Worm (Caenorhabditis elegans) whole organism, L1 larva: ENCODE data around the gene ZK632.11.
A peak's percentile ranks its signal among the peaks of the same experiment; 100 is the strongest.

ENCODE experiments used
- C04F5.9 ChIP-seq: sonication (generic microtip); optimal IDR thresholded peaks from 2 replicates; lab custom pipeline; 2016; ENCODE audit warnings: missing genetic modification characterization, missing compliant biosample characterization
- C16A3.4 ChIP-seq: fragments of 150-350 bp; optimal IDR thresholded peaks from 2 replicates; lab custom pipeline; 2014; ENCODE audit warnings: missing biosample characterization, missing genetic modification characterization
- Y116A8C.19 ChIP-seq: sonication (generic microtip); optimal IDR thresholded peaks from 2 replicates; lab custom pipeline; 2016; ENCODE audit warnings: missing compliant biosample characterization, missing genetic modification characterization, borderline replicate concordance
- aly-2 ChIP-seq: fragments of 150-350 bp; optimal IDR thresholded peaks from 2 replicates; lab custom pipeline; 2014; ENCODE audit warnings: missing biosample characterization, missing genetic modification characterization
- ceh-63 ChIP-seq: fragments of 200-800 bp; sonication (Bioruptor generic); optimal IDR thresholded peaks from 2 replicates; lab custom pipeline; 2018; ENCODE audit warnings: mild to moderate bottlenecking, missing genetic modification characterization, missing compliant biosample characterization
- ceh-8 ChIP-seq: fragments of 200-800 bp; sonication (Bioruptor generic); optimal IDR thresholded peaks from 2 replicates; lab custom pipeline; 2018; ENCODE audit warnings: mild to moderate bottlenecking, missing genetic modification characterization, moderate library complexity, missing compliant biosample characterization
- ceh-82 ChIP-seq, 3 experiments: fragments of 150-350 bp in 1 of 3; sonication (generic microtip) in 2 of 3; optimal IDR thresholded peaks; 2 replicates each; lab custom pipeline; 2014 to 2017; ENCODE audit warnings: missing biosample characterization in 3 of 3, missing genetic modification characterization in 3 of 3
- ceh-88 ChIP-seq: fragments of 200-800 bp; sonication (Bioruptor generic); IDR thresholded peaks from 2 replicates; pipeline ENCODE4 v1.3.6; 2022; ENCODE audit warnings: missing genetic modification characterization, missing compliant biosample characterization
- ceh-90 ChIP-seq: sonication (generic microtip); optimal IDR thresholded peaks from 2 replicates; lab custom pipeline; 2016; ENCODE audit warnings: missing genetic modification characterization, missing compliant biosample characterization
- ces-1 ChIP-seq: fragments of 150-350 bp; optimal IDR thresholded peaks from 2 replicates; lab custom pipeline; 2014; ENCODE audit warnings: missing biosample characterization, missing genetic modification reagents, missing genetic modification characterization
- dpl-1 ChIP-seq, 3 experiments: fragments of 150-350 bp in 2 of 3; sonication (generic microtip) in 1 of 3; optimal IDR thresholded peaks; 2 replicates each; lab custom pipeline; 2014 to 2017; ENCODE audit warnings: missing biosample characterization in 3 of 3, missing genetic modification characterization in 3 of 3, missing genetic modification reagents in 3 of 3
- dsc-1 ChIP-seq: sonication (generic microtip); optimal IDR thresholded peaks from 2 replicates; lab custom pipeline; 2016; ENCODE audit warnings: mild to moderate bottlenecking, missing genetic modification characterization, missing compliant biosample characterization
- egl-27 ChIP-seq, 2 experiments: fragments of 150-350 bp in 1 of 2; sonication (generic microtip); optimal IDR thresholded peaks; 3 replicates each; lab custom pipeline; 2017 to 2018; ENCODE audit warnings: missing biosample characterization in 2 of 2, missing genetic modification characterization in 2 of 2, missing genetic modification reagents in 2 of 2
- elt-2 ChIP-seq: sonication (generic microtip); optimal IDR thresholded peaks from 2 replicates; lab custom pipeline; 2016; ENCODE audit warnings: missing genetic modification characterization, mild to moderate bottlenecking, inconsistent platforms, missing compliant biosample characterization, missing genetic modification reagents
- elt-3 ChIP-seq, 6 experiments: fragments of 150-350 bp in 1 of 6; sonication (generic microtip); optimal IDR thresholded peaks; 2 replicates each; lab custom pipeline; 2017 to 2018; ENCODE audit warnings: missing biosample characterization in 6 of 6, missing genetic modification characterization in 6 of 6, inconsistent platforms in 1 of 6
- ets-5 ChIP-seq: fragments of 200-800 bp; sonication (Bioruptor generic); IDR thresholded peaks from 2 replicates; pipeline ENCODE4 v1.3.6; 2022; ENCODE audit warnings: missing genetic modification characterization, missing compliant biosample characterization
- fkh-10 ChIP-seq: sonication (generic microtip); optimal IDR thresholded peaks from 2 replicates; lab custom pipeline; 2017; ENCODE audit warnings: missing biosample characterization, missing genetic modification reagents, missing genetic modification characterization
- fkh-8 ChIP-seq: sonication (generic microtip); optimal IDR thresholded peaks from 2 replicates; lab custom pipeline; 2016; ENCODE audit warnings: mild to moderate bottlenecking, missing genetic modification characterization, missing compliant biosample characterization
- grh-1 ChIP-seq: fragments of 200-800 bp; sonication (Bioruptor generic); IDR thresholded peaks from 2 replicates; pipeline ENCODE4 v1.3.6; 2022; ENCODE audit warnings: missing genetic modification reagents, missing genetic modification characterization, missing compliant biosample characterization
- hlh-17 ChIP-seq: fragments of 200-800 bp; sonication (Bioruptor generic); optimal IDR thresholded peaks from 2 replicates; lab custom pipeline; 2018; ENCODE audit warnings: missing genetic modification characterization, mild to moderate bottlenecking, missing compliant biosample characterization, moderate library complexity, borderline replicate concordance
- hpl-2 ChIP-seq: fragments of 150-350 bp; optimal IDR thresholded peaks from 2 replicates; lab custom pipeline; 2014; ENCODE audit warnings: missing biosample characterization, missing genetic modification reagents, missing genetic modification characterization
- irx-1 ChIP-seq: sonication (generic microtip); optimal IDR thresholded peaks from 2 replicates; lab custom pipeline; 2016; ENCODE audit warnings: missing genetic modification characterization, missing compliant biosample characterization
- isw-1 ChIP-seq: fragments of 200-800 bp; sonication (Bioruptor generic); IDR thresholded peaks from 2 replicates; pipeline ENCODE4 v1.3.6; 2022; ENCODE audit warnings: missing genetic modification characterization, missing compliant biosample characterization
- lin-13 ChIP-seq: fragments of 150-350 bp; optimal IDR thresholded peaks from 2 replicates; lab custom pipeline; 2014; ENCODE audit warnings: missing biosample characterization, missing genetic modification reagents, missing genetic modification characterization
- lin-14 ChIP-seq: fragments of 200-800 bp; sonication (Bioruptor generic); optimal IDR thresholded peaks from 2 replicates; lab custom pipeline; 2018; ENCODE audit warnings: mild to moderate bottlenecking, missing genetic modification characterization, moderate library complexity, missing compliant biosample characterization
- lin-35 ChIP-seq, 2 experiments: fragments of 150-350 bp; optimal IDR thresholded peaks; 2 replicates each; lab custom pipeline; 2014; ENCODE audit warnings: missing biosample characterization in 2 of 2, missing genetic modification characterization in 2 of 2, missing genetic modification reagents in 2 of 2
- lsy-2 ChIP-seq, 2 experiments: fragments of 150-350 bp; optimal IDR thresholded peaks; 2 replicates each; lab custom pipeline; 2014; ENCODE audit warnings: missing biosample characterization in 2 of 2, missing genetic modification characterization in 2 of 2
- mdl-1 ChIP-seq, 2 experiments: fragments of 150-350 bp; optimal IDR thresholded peaks; 2 replicates each; lab custom pipeline; 2014 to 2017; ENCODE audit warnings: missing biosample characterization in 2 of 2, missing genetic modification characterization in 2 of 2, inconsistent platforms in 1 of 2
- mef-2 ChIP-seq: fragments of 150-350 bp; optimal IDR thresholded peaks from 2 replicates; lab custom pipeline; 2014; ENCODE audit warnings: missing biosample characterization, missing genetic modification characterization
- nhr-11 ChIP-seq: fragments of 150-350 bp; optimal IDR thresholded peaks from 2 replicates; lab custom pipeline; 2014; ENCODE audit warnings: missing biosample characterization, missing genetic modification characterization
- nhr-12 ChIP-seq: sonication (generic microtip); optimal IDR thresholded peaks from 2 replicates; lab custom pipeline; 2017; ENCODE audit warnings: missing biosample characterization, missing genetic modification characterization
- nhr-28 ChIP-seq: fragments of 150-350 bp; optimal IDR thresholded peaks from 2 replicates; lab custom pipeline; 2014; ENCODE audit warnings: missing biosample characterization, missing genetic modification characterization
- nhr-47 ChIP-seq: sonication (generic microtip); optimal IDR thresholded peaks from 2 replicates; lab custom pipeline; 2016; ENCODE audit warnings: mild to moderate bottlenecking, missing genetic modification characterization, moderate library complexity, missing compliant biosample characterization
- nhr-71 ChIP-seq: sonication (generic microtip); optimal IDR thresholded peaks from 2 replicates; lab custom pipeline; 2016; ENCODE audit warnings: mild to moderate bottlenecking, missing genetic modification characterization, moderate library complexity, missing compliant biosample characterization
- nhr-76 ChIP-seq: sonication (generic microtip); optimal IDR thresholded peaks from 2 replicates; lab custom pipeline; 2017; ENCODE audit warnings: missing biosample characterization, missing genetic modification characterization
- nhr-84 ChIP-seq: sonication (generic microtip); optimal IDR thresholded peaks from 2 replicates; lab custom pipeline; 2017; ENCODE audit warnings: missing biosample characterization, missing genetic modification characterization
- nhr-85 ChIP-seq: sonication (generic microtip); peaks from one replicate; lab custom pipeline; 2016; ENCODE audit warnings: missing genetic modification characterization, inconsistent platforms, missing compliant biosample characterization
- nhr-90 ChIP-seq: sonication (generic microtip); optimal IDR thresholded peaks from 2 replicates; lab custom pipeline; 2016; ENCODE audit warnings: mild to moderate bottlenecking, missing genetic modification characterization, missing compliant biosample characterization; ENCODE audit not compliant: poor library complexity
- pax-3 ChIP-seq: fragments of 200-800 bp; sonication (Bioruptor generic); optimal IDR thresholded peaks from 2 replicates; lab custom pipeline; 2018; ENCODE audit warnings: mild to moderate bottlenecking, missing genetic modification characterization, moderate library complexity, missing compliant biosample characterization
- pqm-1 ChIP-seq: sonication (generic microtip); optimal IDR thresholded peaks from 3 replicates; lab custom pipeline; 2017; ENCODE audit warnings: missing biosample characterization, missing genetic modification characterization
- rnt-1 ChIP-seq: sonication (generic microtip); optimal IDR thresholded peaks from 2 replicates; lab custom pipeline; 2016; ENCODE audit warnings: mild to moderate bottlenecking, missing genetic modification characterization, moderate library complexity, missing compliant biosample characterization
- snpc-4 ChIP-seq: fragments of 150-350 bp; optimal IDR thresholded peaks from 2 replicates; lab custom pipeline; 2014; ENCODE audit warnings: missing biosample characterization, missing genetic modification characterization
- sup-37 ChIP-seq: fragments of 200-800 bp; sonication (Bioruptor generic); optimal IDR thresholded peaks from 2 replicates; lab custom pipeline; 2018; ENCODE audit warnings: mild to moderate bottlenecking, missing genetic modification characterization, missing compliant biosample characterization
- tlp-1 ChIP-seq: fragments of 150-350 bp; optimal IDR thresholded peaks from 2 replicates; lab custom pipeline; 2014; ENCODE audit warnings: missing biosample characterization, missing genetic modification characterization
- unc-30 ChIP-seq: sonication (generic microtip); optimal IDR thresholded peaks from 2 replicates; lab custom pipeline; 2017; ENCODE audit warnings: missing biosample characterization, missing genetic modification characterization
- unc-98 ChIP-seq: fragments of 200-800 bp; sonication (Bioruptor generic); IDR thresholded peaks from 2 replicates; pipeline ENCODE4 v1.3.6; 2022; ENCODE audit warnings: missing genetic modification characterization, missing compliant biosample characterization
- vab-15 ChIP-seq: sonication (generic microtip); optimal IDR thresholded peaks from 2 replicates; lab custom pipeline; 2017; ENCODE audit warnings: missing genotype, mild to moderate bottlenecking, missing genetic modification characterization, missing compliant biosample characterization
- xbp-1 ChIP-seq: sonication (generic microtip); optimal IDR thresholded peaks from 2 replicates; lab custom pipeline; 2016; ENCODE audit warnings: missing genetic modification characterization, missing compliant biosample characterization
- ztf-11 ChIP-seq, 2 experiments: sonication (generic microtip); optimal IDR thresholded peaks; 2 replicates each; lab custom pipeline; 2016 to 2017; ENCODE audit warnings: missing genetic modification characterization in 2 of 2, missing biosample characterization in 1 of 2, missing compliant biosample characterization in 1 of 2
- ztf-4 ChIP-seq: fragments of 150-350 bp; optimal IDR thresholded peaks from 2 replicates; lab custom pipeline; 2014; ENCODE audit warnings: missing biosample characterization, missing genetic modification characterization

Gene ZK632.11

ce11 chrIII:9807560-9808046, 20.1 kb upstream of the ZK632.11 start (continued):
- TF ChIP-seq nhr-71 (tag; lab: Kevin White, UChicago): peak; percentile 71
- TF ChIP-seq irx-1 (tag; lab: Kevin White, UChicago): no peak
- no peak for TF ChIP-seq dpl-1 (GFP tag; optimal IDR thresholded peaks at IDR 0.05; lab: Kevin White, UChicago)

- no peak for TF ChIP-seq aly-2 (tag; lab: Kevin White, UChicago)
- TF ChIP-seq tlp-1 (tag; lab: Kevin White, UChicago): no peak
- TF ChIP-seq C16A3.4 (tag; lab: Kevin White, UChicago): peak; percentile 45
- peak; percentile 14 for TF ChIP-seq dsc-1 (tag; lab: Kevin White, UChicago)
- no peak for TF ChIP-seq ceh-8 (GFP tag; lab: Kevin White, UChicago)
- no peak for TF ChIP-seq nhr-12 (tag; lab: Kevin White, UChicago)
- TF ChIP-seq elt-3 (tag; optimal IDR thresholded peaks at IDR 0.05; lab: Kevin White, UChicago): no peak
- TF ChIP-seq elt-2: no peak
- TF ChIP-seq irx-1 (tag; lab: Kevin White, UChicago): no peak
- TF ChIP-seq lin-13 (GFP tag; lab: Kevin White, UChicago): no peak
- TF ChIP-seq vab-15 (tag; lab: Kevin White, UChicago): no peak
- no peak for TF ChIP-seq rnt-1 (tag; lab: Kevin White, UChicago)
- TF ChIP-seq hlh-17 (GFP tag; lab: Kevin White, UChicago): no peak
- no peak for TF ChIP-seq xbp-1 (tag; lab: Kevin White, UChicago)
- peak; percentile 47 for TF ChIP-seq fkh-8 (tag; lab: Kevin White, UChicago)
- no peak for TF ChIP-seq mef-2 (tag; lab: Kevin White, UChicago)
- no peak for TF ChIP-seq pqm-1 (tag; lab: Kevin White, UChicago)
- peak; percentile 10 for TF ChIP-seq nhr-90 (tag; lab: Kevin White, UChicago)
- peak in 1 of 3 experiments; percentile 37 for TF ChIP-seq dpl-1 (GFP tag; optimal IDR thresholded peaks at IDR 0.05; lab: Kevin White, UChicago)
- peak; percentile 8 to 29 for TF ChIP-seq lin-35 (GFP tag; optimal IDR thresholded peaks at IDR 0.05; lab: Kevin White, UChicago)
- no peak for TF ChIP-seq egl-27 (tag; optimal IDR thresholded peaks at IDR 0.05; lab: Kevin White, UChicago)
- TF ChIP-seq ceh-90 (tag; lab: Kevin White, UChicago): peak; percentile 55
- no peak for TF ChIP-seq ztf-11 (tag; optimal IDR thresholded peaks at IDR 0.05; lab: Kevin White, UChicago)
- no peak for TF ChIP-seq ztf-4 (tag; lab: Kevin White, UChicago)
- no peak for TF ChIP-seq sup-37 (GFP tag; lab: Kevin White, UChicago)
- TF ChIP-seq C04F5.9: peak; percentile 14
- TF ChIP-seq ceh-82 (tag; optimal IDR thresholded peaks at IDR 0.05; lab: Kevin White, UChicago): no peak
- TF ChIP-seq grh-1 (GFP tag; lab: Robert Waterston, UW): no peak
- no peak for TF ChIP-seq nhr-85 (tag; lab: Kevin White, UChicago)
- peak; percentile 38; the same call in 1 of the 2 replicates for TF ChIP-seq unc-98 (GFP tag; lab: Robert Waterston, UW)
- TF ChIP-seq unc-30 (tag; lab: Kevin White, UChicago): no peak
- no peak for TF ChIP-seq ceh-88
- no peak for TF ChIP-seq ceh-63 (GFP tag; lab: Kevin White, UChicago)
- peak; percentile 61 for TF ChIP-seq pax-3 (tag; lab: Kevin White, UChicago)
- no peak for TF ChIP-seq nhr-28 (tag; lab: Kevin White, UChicago)
- no peak for TF ChIP-seq mdl-1 (tag; optimal IDR thresholded peaks at IDR 0.05; lab: Kevin White, UChicago)
- TF ChIP-seq ces-1: no peak
- TF ChIP-seq snpc-4 (tag; lab: Kevin White, UChicago): peak; percentile 34
- peak; percentile 21 for TF ChIP-seq lin-14 (GFP tag; lab: Kevin White, UChicago)
- peak; percentile 44 to 83 for TF ChIP-seq lsy-2 (tag; optimal IDR thresholded peaks at IDR 0.05; lab: Kevin White, UChicago)
- TF ChIP-seq nhr-71 (tag; lab: Kevin White, UChicago): peak; percentile 20
- TF ChIP-seq nhr-76 (tag; lab: Kevin White, UChicago): no peak
- no peak for TF ChIP-seq nhr-11 (tag; lab: Kevin White, UChicago)
- TF ChIP-seq fkh-10 (GFP tag; lab: Kevin White, UChicago): no peak
- no peak for TF ChIP-seq hpl-2 (GFP tag; lab: Kevin White, UChicago)
- peak; percentile 18; the same call in 1 of the 2 replicates for TF ChIP-seq isw-1 (GFP tag; lab: Robert Waterston, UW)
- TF ChIP-seq Y116A8C.19: no peak
- peak; percentile 54 for TF ChIP-seq nhr-47
- TF ChIP-seq nhr-84: no peak
- TF ChIP-seq ets-5: no peak
Measured at ce11 chrIII:9808179-9808578, 19.5 kb upstream of the ZK632.11 start, which contains the start of gene gtap-2. TSS of gene gtap-2 (plus strand) at chrIII:9808544.
